Worm (Caenorhabditis elegans) whole organism, L4 larva: ENCODE measurements around the gene C06H5.11.
A peak's percentile ranks its signal among the peaks of the same experiment; 100 is the strongest.
"Not testable (repeated sequence)": the region's sequence is repeated elsewhere in the genome, so short reads cannot be mapped to it uniquely, and the experiment has no call there.

Source experiments
- F10B5.3 ChIP-seq: sonication (generic microtip); optimal IDR thresholded peaks from 2 replicates; lab custom pipeline; 2016; ENCODE audit warnings: mild to moderate bottlenecking, missing genetic modification characterization, missing compliant biosample characterization
- F44E2.7 ChIP-seq: fragments of 200-800 bp; sonication (Bioruptor generic); IDR thresholded peaks from 2 replicates; pipeline ENCODE4 v2.1.2; 2022; ENCODE audit warnings: missing genetic modification characterization, missing compliant biosample characterization
- T20F7.1 ChIP-seq: fragments of 200-800 bp; sonication (Bioruptor generic); optimal IDR thresholded peaks from 2 replicates; lab custom pipeline; 2018; ENCODE audit warnings: mild to moderate bottlenecking, missing genetic modification characterization, missing compliant biosample characterization
- T26A8.4 ChIP-seq: fragments of 200-800 bp; sonication (Bioruptor generic); IDR thresholded peaks from 2 replicates; pipeline ENCODE4 v1.3.6; 2022; ENCODE audit warnings: missing genetic modification characterization, missing compliant biosample characterization
- Y105C5A.15 ChIP-seq: fragments of 200-800 bp; sonication (Bioruptor generic); IDR thresholded peaks from 2 replicates; pipeline ENCODE4 v1.3.6; 2022; ENCODE audit warnings: missing genetic modification characterization, missing compliant biosample characterization
- Y48G9A.11 ChIP-seq: fragments of 200-800 bp; sonication (Bioruptor generic); IDR thresholded peaks from 2 replicates; pipeline ENCODE4 v1.3.6; 2022; ENCODE audit warnings: missing genetic modification reagents, missing genetic modification characterization, missing compliant biosample characterization
- aha-1 ChIP-seq: fragments of 150-350 bp; peaks from one replicate; lab custom pipeline; 2014; ENCODE audit warnings: missing biosample characterization, missing genetic modification characterization
- arid-1 ChIP-seq: fragments of 200-800 bp; sonication (Bioruptor generic); conservative IDR thresholded peaks from 2 replicates; pipeline ENCODE4 v1.3.6; 2022; ENCODE audit warnings: missing genetic modification reagents, missing genetic modification characterization, missing compliant biosample characterization
- ceh-82 ChIP-seq: sonication (generic microtip); optimal IDR thresholded peaks from 2 replicates; lab custom pipeline; 2017; ENCODE audit warnings: missing biosample characterization, missing genetic modification characterization
- cey-2 ChIP-seq: sonication (generic microtip); optimal IDR thresholded peaks from 3 replicates; lab custom pipeline; 2017; ENCODE audit warnings: missing genetic modification characterization, mild to moderate bottlenecking, missing compliant biosample characterization, antibody characterized with exemption, borderline replicate concordance; ENCODE audit not compliant: insufficient read depth
- ctbp-1 ChIP-seq: fragments of 200-800 bp; sonication (Bioruptor generic); IDR thresholded peaks from 2 replicates; pipeline ENCODE4 v1.3.6; 2022; ENCODE audit warnings: missing genetic modification reagents, missing genetic modification characterization, missing compliant biosample characterization
- daf-16 ChIP-seq, 3 experiments: sonication (generic microtip); optimal IDR thresholded peaks; 2 replicates each; lab custom pipeline; 2016 to 2017; ENCODE audit warnings: missing genetic modification characterization in 3 of 3, missing genetic modification reagents in 3 of 3, mild to moderate bottlenecking in 2 of 3, missing compliant biosample characterization in 2 of 3, missing biosample characterization in 1 of 3, moderate library complexity in 1 of 3
- daf-8 ChIP-seq: fragments of 200-800 bp; sonication (Bioruptor generic); IDR thresholded peaks from 2 replicates; pipeline ENCODE4 v1.3.6; 2022; ENCODE audit warnings: missing genetic modification characterization, missing compliant biosample characterization
- duxl-1 ChIP-seq: sonication (generic microtip); optimal IDR thresholded peaks from 2 replicates; lab custom pipeline; 2016; ENCODE audit warnings: mild to moderate bottlenecking, missing genetic modification characterization, moderate library complexity, missing compliant biosample characterization; ENCODE audit not compliant: poor library complexity
- dve-1 ChIP-seq: sonication (generic microtip); optimal IDR thresholded peaks from 2 replicates; lab custom pipeline; 2017; ENCODE audit warnings: antibody characterized with exemption, mild to moderate bottlenecking, missing genetic modification characterization, missing compliant biosample characterization; ENCODE audit not compliant: insufficient read depth
- fos-1 ChIP-seq: fragments of 150-350 bp; optimal IDR thresholded peaks from 2 replicates; lab custom pipeline; 2014; ENCODE audit warnings: missing biosample characterization, missing genetic modification characterization
- hif-1 ChIP-seq, 2 experiments: sonication (generic microtip); optimal IDR thresholded peaks; 2 replicates each; lab custom pipeline; 2016 to 2017; ENCODE audit warnings: missing compliant biosample characterization in 2 of 2, missing genetic modification characterization in 2 of 2, missing genetic modification reagents in 2 of 2, missing genotype in 2 of 2, mild to moderate bottlenecking in 1 of 2
- lin-13 ChIP-seq: fragments of 150-350 bp; optimal IDR thresholded peaks from 2 replicates; lab custom pipeline; 2014; ENCODE audit warnings: missing biosample characterization, missing genetic modification reagents, missing genetic modification characterization
- lin-29 ChIP-seq: fragments of 200-800 bp; sonication (Bioruptor generic); IDR thresholded peaks from 2 replicates; pipeline ENCODE4 v1.3.6; 2022; ENCODE audit warnings: missing genetic modification reagents, missing genetic modification characterization, missing compliant biosample characterization
- lin-39 ChIP-seq: fragments of 150-350 bp; optimal IDR thresholded peaks from 2 replicates; lab custom pipeline; 2014; ENCODE audit warnings: missing biosample characterization, missing genetic modification reagents, missing genetic modification characterization
- lir-3 ChIP-seq: sonication (generic microtip); optimal IDR thresholded peaks from 2 replicates; lab custom pipeline; 2016; ENCODE audit warnings: mild to moderate bottlenecking, missing genetic modification characterization, missing compliant biosample characterization
- mes-2 ChIP-seq: sonication (generic microtip); optimal IDR thresholded peaks from 2 replicates; lab custom pipeline; 2016; ENCODE audit warnings: missing genotype, mild to moderate bottlenecking, missing genetic modification characterization, missing compliant biosample characterization; ENCODE audit not compliant: poor library complexity, severe bottlenecking
- nhr-102 ChIP-seq: sonication (generic microtip); optimal IDR thresholded peaks from 2 replicates; lab custom pipeline; 2016; ENCODE audit warnings: mild to moderate bottlenecking, missing genetic modification characterization, moderate library complexity, missing compliant biosample characterization
- nhr-237 ChIP-seq: sonication (generic microtip); optimal IDR thresholded peaks from 2 replicates; lab custom pipeline; 2017; ENCODE audit warnings: missing biosample characterization, missing genetic modification characterization
- nhr-77 ChIP-seq: fragments of 150-350 bp; optimal IDR thresholded peaks from 2 replicates; lab custom pipeline; 2014; ENCODE audit warnings: missing biosample characterization, missing genetic modification characterization
- pqm-1 ChIP-seq: sonication (generic microtip); optimal IDR thresholded peaks from 2 replicates; lab custom pipeline; 2017; ENCODE audit warnings: missing biosample characterization, missing genetic modification characterization
- rbr-2 ChIP-seq: sonication (generic microtip); optimal IDR thresholded peaks from 2 replicates; lab custom pipeline; 2016; ENCODE audit warnings: missing genotype, missing genetic modification characterization, missing compliant biosample characterization
- set-16 ChIP-seq: fragments of 200-800 bp; sonication (Bioruptor generic); IDR thresholded peaks from 2 replicates; pipeline ENCODE4 v1.3.6; 2022; ENCODE audit warnings: missing genetic modification reagents, missing genetic modification characterization, missing compliant biosample characterization
- snpc-1.2 ChIP-seq: fragments of 200-800 bp; sonication (Bioruptor generic); IDR thresholded peaks from 2 replicates; pipeline ENCODE4 v1.3.6; 2022; ENCODE audit warnings: missing genetic modification reagents, missing genetic modification characterization, missing compliant biosample characterization
- spr-1 ChIP-seq: sonication (generic microtip); optimal IDR thresholded peaks from 2 replicates; lab custom pipeline; 2016; ENCODE audit warnings: mild to moderate bottlenecking, missing genetic modification characterization, missing compliant biosample characterization
- tag-97 ChIP-seq: fragments of 200-800 bp; sonication (Bioruptor generic); IDR thresholded peaks from 2 replicates; pipeline ENCODE4 v1.3.6; 2022; ENCODE audit warnings: missing genetic modification characterization, missing compliant biosample characterization
- unc-130 ChIP-seq: sonication (generic microtip); optimal IDR thresholded peaks from 2 replicates; lab custom pipeline; 2016; ENCODE audit warnings: missing genetic modification reagents, missing genetic modification characterization, missing compliant biosample characterization
- unc-62 ChIP-seq, 3 experiments: fragments of 150-350 bp in 1 of 3; sonication (generic microtip); optimal IDR thresholded peaks in 2 of 3; peaks in 1 of 3; 1 replicate in 1 of 3; 2 replicates in 2 of 3; lab custom pipeline; 2014 to 2017; ENCODE audit warnings: missing biosample characterization in 3 of 3, missing genetic modification characterization in 3 of 3, missing genetic modification reagents in 3 of 3, missing genotype in 1 of 3
- zip-11 ChIP-seq: fragments of 200-800 bp; sonication (Bioruptor generic); IDR thresholded peaks from 2 replicates; pipeline ENCODE4 v1.3.6; 2022; ENCODE audit warnings: missing genetic modification characterization, missing compliant biosample characterization

Gene C06H5.11

ce11 chrV:17893959-17894358 lies at the start of gene C06H5.11:
TSS of gene C06H5.11 (minus strand) at chrV:17894059.
- TF ChIP-seq lin-39; F10B5.3 (tag; lab: Kevin White, UChicago); zip-11: not testable (repeated sequence)

ce11 chrV:17938978-17939377 lies 45.1 kb upstream of the C06H5.11 start:
- no peak for TF ChIP-seq T20F7.1 (GFP tag; lab: Kevin White, UChicago)
- TF ChIP-seq unc-62 (GFP tag; optimal IDR thresholded peaks at IDR 0.05 in 1 of 2; lab: Kevin White, UChicago) = no peak
- TF ChIP-seq unc-62 (tag; optimal IDR thresholded peaks at IDR 0.05; lab: Kevin White, UChicago) = no peak
- no peak for TF ChIP-seq snpc-1.2 (GFP tag; lab: Robert Waterston, UW)
- TF ChIP-seq lin-13 (GFP tag; lab: Kevin White, UChicago) = no peak

- peak; percentile 16 for TF ChIP-seq mes-2 (tag; lab: Kevin White, UChicago)
- peak; percentile 32; the same call in 1 of the 2 replicates for TF ChIP-seq T26A8.4 (GFP tag; lab: Robert Waterston, UW)
- no peak for TF ChIP-seq lin-39
- TF ChIP-seq F44E2.7 (GFP tag; lab: Robert Waterston, UW) = no peak
These were observed 42.0 kb upstream of the C06H5.11 start for ce11 chrV:17935857-17936256.

ce11 chrV:17931795-17932194 lies 37.9 kb upstream of the C06H5.11 start:
- TF ChIP-seq ceh-82 (tag; lab: Kevin White, UChicago) (no peak), lin-39 (no peak), unc-130 (GFP tag; lab: Kevin White, UChicago) (no peak), nhr-102 (no peak), Y48G9A.11 (GFP tag; lab: Robert Waterston, UW) (no peak), lir-3 (no peak), daf-16 (GFP tag; optimal IDR thresholded peaks at IDR 0.05; lab: Kevin White, UChicago) (no peak), daf-16 (tag; optimal IDR thresholded peaks at IDR 0.05; lab: Kevin White, UChicago) (no peak), arid-1 (no peak), tag-97 (no peak), hif-1 (tag; optimal IDR thresholded peaks at IDR 0.05; lab: Kevin White, UChicago) (no peak), daf-8 (GFP tag; lab: Robert Waterston, UW) (no peak), nhr-77 (tag; lab: Kevin White, UChicago) (no peak), nhr-237 (tag; lab: Kevin White, UChicago) (no peak), fos-1 (no peak), pqm-1 (tag; lab: Kevin White, UChicago) (no peak), spr-1 (tag; lab: Kevin White, UChicago) (no peak), snpc-1.2 (GFP tag; lab: Robert Waterston, UW) (no peak), lin-29 (no peak), Y105C5A.15 (GFP tag; lab: Robert Waterston, UW) (no peak), rbr-2 (tag; lab: Kevin White, UChicago) (no peak)

- TF ChIP-seq zip-11 = no peak
- TF ChIP-seq cey-2 (tag; lab: Kevin White, UChicago) = no peak
- TF ChIP-seq rbr-2 (tag; lab: Kevin White, UChicago) = no peak
- TF ChIP-seq duxl-1 = no peak
- TF ChIP-seq F10B5.3 (tag; lab: Kevin White, UChicago) = no peak
- peak; percentile 89 for TF ChIP-seq set-16 (GFP tag; lab: Robert Waterston, UW)
- TF ChIP-seq aha-1 (tag; lab: Kevin White, UChicago) = peak; percentile 81
- TF ChIP-seq nhr-237 (tag; lab: Kevin White, UChicago) = no peak
- no peak for TF ChIP-seq nhr-77 (tag; lab: Kevin White, UChicago)
- TF ChIP-seq dve-1 = no peak
- no peak for TF ChIP-seq ctbp-1 (GFP tag; lab: Robert Waterston, UW)
- TF ChIP-seq, all 104 proteins: peak for 2
These were observed 34.3 kb upstream of the C06H5.11 start for ce11 chrV:17928128-17928527.
